Fruit fly (Drosophila melanogaster): ENCODE results near the gene mtSSB.

The mtSSB gene

DNA sequence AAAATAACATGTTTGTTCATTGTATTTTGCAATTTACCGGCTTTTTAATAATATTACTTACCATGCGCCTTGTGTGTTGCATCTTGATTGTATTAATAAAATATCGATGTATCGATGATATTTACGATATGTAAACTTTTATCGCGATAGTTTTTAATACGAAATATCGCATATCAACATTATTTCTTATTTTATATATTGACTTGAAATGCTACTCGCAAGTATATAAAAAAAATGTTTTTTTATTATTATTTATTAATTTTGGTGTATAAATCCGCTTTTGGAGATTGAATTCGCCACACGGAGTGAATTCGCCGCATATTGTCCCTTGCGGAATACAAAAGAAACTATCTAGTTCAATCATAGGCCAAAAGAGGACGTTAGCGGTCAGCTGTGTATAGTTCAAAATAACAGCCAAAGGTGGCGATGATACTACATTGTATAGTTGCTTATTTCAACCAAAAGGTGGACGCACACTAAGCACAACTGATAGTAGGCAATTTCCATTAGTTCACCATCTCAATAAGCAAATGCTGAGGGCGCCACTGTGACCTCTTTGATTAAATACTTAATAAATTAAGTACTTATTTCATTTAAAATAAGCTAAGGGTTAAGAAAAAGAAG lies at the start of gene mtSSB:
Gene mtSSB, minus strand, starts transcription at position 96 of the 624 bp plus-strand sequence.
- no peak for TF ChIP-seq h (optimal IDR thresholded peaks at IDR 0.05)
- no peak for TF ChIP-seq Sin3A (optimal IDR thresholded peaks at IDR 0.05)
- no peak for TF ChIP-seq insv (optimal IDR thresholded peaks at IDR 0.05)
- TF ChIP-seq ttk (optimal IDR thresholded peaks at IDR 0.05) = no peak
- no peak for TF ChIP-seq psq (optimal IDR thresholded peaks at IDR 0.05)
- TF ChIP-seq Myc (optimal IDR thresholded peaks at IDR 0.05) = no peak

DNA sequence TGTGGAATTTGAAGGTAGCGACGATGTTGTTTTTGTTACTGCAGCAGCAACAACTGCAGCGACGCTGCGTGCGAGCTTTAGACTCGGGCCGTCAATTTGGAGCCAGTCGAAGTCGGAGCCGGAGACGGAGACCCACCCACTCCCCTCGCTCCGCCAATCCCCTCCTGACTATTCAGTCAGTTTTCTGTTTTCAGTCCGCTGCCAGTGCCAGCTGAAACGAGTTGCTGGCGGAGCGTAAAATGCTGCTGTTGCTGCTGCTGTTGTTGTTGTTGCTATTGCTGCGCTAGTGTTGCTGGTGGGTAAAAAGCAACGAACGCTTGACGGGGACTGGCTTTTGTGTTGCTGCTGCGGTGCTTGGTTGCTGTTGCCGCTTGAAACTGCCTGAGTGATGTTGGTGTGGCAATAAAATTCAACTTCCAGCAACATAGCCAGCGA lies 48.9 kb upstream of the mtSSB start:
- TF ChIP-seq Myc (optimal IDR thresholded peaks at IDR 0.05) (no peak), Sin3A (optimal IDR thresholded peaks at IDR 0.05) (no peak), insv (optimal IDR thresholded peaks at IDR 0.05) (no peak), h (optimal IDR thresholded peaks at IDR 0.05) (no peak), psq (optimal IDR thresholded peaks at IDR 0.05) (no peak), ttk (optimal IDR thresholded peaks at IDR 0.05) (no peak)

DNA sequence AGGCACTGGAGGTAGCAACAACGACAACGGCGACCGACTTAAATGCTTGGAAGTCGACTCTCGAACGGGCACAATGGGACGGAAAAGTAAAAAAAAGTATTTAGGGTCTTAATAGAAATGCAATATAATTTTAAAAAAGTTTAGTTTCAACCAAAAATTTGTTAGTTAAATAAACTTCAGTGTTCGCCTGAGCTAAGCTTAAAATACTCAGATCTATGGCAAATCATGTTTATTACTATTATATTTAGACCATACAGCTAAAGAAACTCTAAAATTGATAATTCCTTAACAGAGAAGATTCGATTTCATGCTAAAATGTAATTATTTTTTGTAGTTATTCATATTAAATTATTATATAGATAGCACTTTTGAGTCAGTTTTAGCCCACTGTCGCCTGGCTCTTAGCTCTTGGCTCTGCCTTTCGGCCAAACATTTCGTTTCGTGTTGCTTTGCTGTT lies 48.4 kb upstream of the mtSSB start:
- TF ChIP-seq h (optimal IDR thresholded peaks at IDR 0.05) (no peak), Sin3A (optimal IDR thresholded peaks at IDR 0.05) (no peak), Myc (optimal IDR thresholded peaks at IDR 0.05) (no peak), ttk (optimal IDR thresholded peaks at IDR 0.05) (no peak), psq (optimal IDR thresholded peaks at IDR 0.05) (no peak), insv (optimal IDR thresholded peaks at IDR 0.05) (no peak)

DNA sequence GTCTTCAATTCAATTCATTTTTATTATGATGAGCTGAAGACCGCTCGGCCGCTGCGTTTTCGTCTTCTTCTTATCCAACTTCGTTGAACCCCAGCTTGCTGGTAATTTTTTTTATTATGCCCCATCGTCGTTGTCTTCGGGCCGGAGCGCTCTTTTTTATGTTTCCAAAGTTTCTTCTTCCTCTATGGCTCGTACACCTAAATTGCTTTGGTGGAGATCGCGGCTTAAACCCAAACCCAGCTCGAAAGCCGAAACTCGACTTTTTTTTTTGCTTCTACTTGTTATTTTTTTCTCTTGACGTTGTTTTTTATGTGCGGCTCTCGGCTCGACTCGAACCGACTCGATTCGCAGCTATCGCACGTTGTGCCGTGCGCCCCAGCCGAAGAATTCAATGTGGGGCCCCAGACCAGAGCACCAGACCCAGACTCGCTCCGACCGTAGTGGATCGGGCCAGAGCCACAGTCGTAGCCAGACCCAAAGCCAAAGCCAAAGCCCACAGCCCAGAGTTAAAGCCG lies 47.9 kb upstream of the mtSSB start:
- TF ChIP-seq insv (optimal IDR thresholded peaks at IDR 0.05) = no peak
- no peak for TF ChIP-seq Myc (optimal IDR thresholded peaks at IDR 0.05)
- no peak for TF ChIP-seq Sin3A (optimal IDR thresholded peaks at IDR 0.05)
- TF ChIP-seq psq (optimal IDR thresholded peaks at IDR 0.05) = no peak

DNA sequence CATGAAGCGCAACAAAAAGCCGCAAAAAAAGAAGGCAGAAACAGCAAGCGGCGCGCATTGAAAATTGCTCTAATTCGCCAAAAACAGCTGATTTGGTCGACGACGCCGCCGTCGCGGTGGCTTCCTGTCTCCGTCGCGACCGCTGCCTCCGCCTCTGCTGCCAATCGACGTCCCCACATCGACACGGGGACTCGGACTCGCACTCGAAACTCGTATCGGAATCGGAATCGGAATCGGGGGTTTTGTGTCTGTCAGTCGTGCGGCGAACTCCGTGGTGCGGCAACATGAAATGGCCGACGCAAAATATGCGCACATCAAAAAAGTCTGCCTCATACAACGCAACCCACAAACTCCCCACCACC lies 46.9 kb upstream of the mtSSB start:
- TF ChIP-seq h (optimal IDR thresholded peaks at IDR 0.05) = no peak
- no peak for TF ChIP-seq Myc (optimal IDR thresholded peaks at IDR 0.05)
- TF ChIP-seq ttk (optimal IDR thresholded peaks at IDR 0.05) = no peak
- no peak for TF ChIP-seq psq (optimal IDR thresholded peaks at IDR 0.05)
- no peak for TF ChIP-seq Sin3A (optimal IDR thresholded peaks at IDR 0.05)
- TF ChIP-seq insv (optimal IDR thresholded peaks at IDR 0.05) = no peak

DNA sequence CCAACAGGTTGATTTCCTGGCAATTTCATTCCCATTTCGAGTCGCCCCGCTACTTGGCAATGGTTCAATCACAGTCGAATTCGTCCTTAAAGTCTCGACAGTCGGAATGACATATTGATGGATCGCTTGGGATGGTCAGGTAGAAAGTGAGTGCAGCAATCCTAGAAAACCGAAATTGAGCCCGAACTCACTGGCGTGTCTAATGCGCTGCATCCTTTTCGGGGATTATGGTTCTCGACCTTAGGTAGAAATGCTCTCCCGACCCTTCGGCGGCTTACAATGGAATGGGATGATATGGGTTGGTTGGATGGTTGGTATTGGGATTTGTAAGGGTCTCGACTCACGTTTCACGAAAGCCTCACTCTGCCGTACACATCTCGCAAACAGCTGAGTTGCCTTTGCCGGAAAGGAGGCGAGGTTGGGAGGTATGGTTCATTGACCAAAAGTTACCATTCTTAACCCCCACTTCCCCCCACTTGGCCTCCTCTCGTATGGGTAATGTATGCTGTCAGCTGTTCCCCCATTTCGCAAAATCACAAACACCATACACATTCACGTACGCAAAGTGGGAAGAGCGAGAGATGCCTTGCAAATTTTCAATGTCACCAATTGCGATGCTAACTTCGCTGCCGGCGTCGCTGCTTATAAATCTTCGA lies 46.3 kb upstream of the mtSSB start:
- TF ChIP-seq Myc (optimal IDR thresholded peaks at IDR 0.05) (no peak), Sin3A (optimal IDR thresholded peaks at IDR 0.05) (no peak), psq (optimal IDR thresholded peaks at IDR 0.05) (no peak), h (optimal IDR thresholded peaks at IDR 0.05) (no peak), ttk (optimal IDR thresholded peaks at IDR 0.05) (no peak), insv (optimal IDR thresholded peaks at IDR 0.05) (no peak)

DNA sequence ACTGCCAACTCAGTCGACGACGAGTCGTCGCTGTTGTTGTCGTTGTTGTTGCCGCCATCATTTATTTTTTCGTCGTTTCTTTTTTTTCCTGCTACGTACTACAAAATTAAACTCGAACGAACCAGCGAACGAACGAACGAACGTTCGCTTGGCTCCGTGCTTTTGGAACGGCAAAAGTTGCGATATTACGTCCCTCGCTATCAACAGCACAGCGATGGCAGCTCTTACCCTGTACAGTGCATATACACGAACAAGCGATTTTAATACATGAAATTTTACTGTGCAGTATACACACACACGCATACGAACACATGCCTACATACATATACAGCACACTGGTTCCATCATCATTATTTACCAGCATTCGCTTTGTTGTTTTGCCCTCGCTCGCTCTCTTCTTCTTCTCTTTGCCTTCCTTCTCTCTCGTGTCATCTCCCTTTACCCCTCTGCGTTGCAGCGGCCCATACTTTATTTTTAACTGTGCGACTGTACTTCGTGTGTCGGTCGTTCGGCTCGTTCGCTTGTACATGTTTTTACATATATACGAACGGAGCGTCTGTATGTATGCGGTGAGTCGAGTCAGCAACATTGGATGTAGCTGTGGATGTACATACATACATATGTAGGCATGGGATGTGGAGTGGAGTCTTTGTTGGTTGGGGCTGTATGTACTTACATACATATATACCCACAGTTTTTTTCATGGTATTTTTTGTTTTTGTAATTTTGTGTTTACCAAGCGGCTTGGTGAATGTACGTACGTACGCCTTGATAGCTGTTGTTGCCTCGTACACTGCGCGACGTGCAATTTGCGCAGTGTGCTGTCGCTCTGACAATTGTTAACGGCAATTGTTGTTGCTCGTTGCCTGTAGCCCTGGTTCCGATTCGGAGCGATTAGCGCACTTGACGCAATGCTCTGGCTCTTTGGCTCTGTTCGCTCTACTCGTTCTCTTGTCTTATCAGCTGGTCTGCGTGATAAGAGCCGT lies 45.1 kb upstream of the mtSSB start:
- TF ChIP-seq insv (optimal IDR thresholded peaks at IDR 0.05) = no peak
- no peak for TF ChIP-seq Sin3A (optimal IDR thresholded peaks at IDR 0.05)
- no peak for TF ChIP-seq psq (optimal IDR thresholded peaks at IDR 0.05)
- no peak for TF ChIP-seq ttk (optimal IDR thresholded peaks at IDR 0.05)
- TF ChIP-seq Myc (optimal IDR thresholded peaks at IDR 0.05) = no peak
- no peak for TF ChIP-seq h (optimal IDR thresholded peaks at IDR 0.05)

DNA sequence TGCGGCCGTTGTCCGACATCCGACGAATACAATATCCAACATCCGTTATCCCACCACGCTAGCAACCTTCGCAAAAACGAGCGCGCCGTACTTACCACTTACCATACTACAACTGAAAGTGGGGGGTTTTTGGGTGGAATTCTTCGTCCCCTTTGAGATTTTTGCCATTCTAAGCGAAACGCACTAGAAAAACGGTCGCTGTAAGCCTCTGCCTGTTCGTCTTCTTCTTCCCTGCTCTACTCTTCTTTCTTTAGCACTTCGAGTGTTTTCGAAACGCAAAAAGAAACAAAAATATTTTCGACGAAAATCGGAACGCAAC lies 44.4 kb upstream of the mtSSB start:
- TF ChIP-seq Sin3A (optimal IDR thresholded peaks at IDR 0.05) (no peak), h (optimal IDR thresholded peaks at IDR 0.05) (no peak), insv (optimal IDR thresholded peaks at IDR 0.05) (no peak), ttk (optimal IDR thresholded peaks at IDR 0.05) (no peak), psq (optimal IDR thresholded peaks at IDR 0.05) (no peak), Myc (optimal IDR thresholded peaks at IDR 0.05) (no peak)

DNA sequence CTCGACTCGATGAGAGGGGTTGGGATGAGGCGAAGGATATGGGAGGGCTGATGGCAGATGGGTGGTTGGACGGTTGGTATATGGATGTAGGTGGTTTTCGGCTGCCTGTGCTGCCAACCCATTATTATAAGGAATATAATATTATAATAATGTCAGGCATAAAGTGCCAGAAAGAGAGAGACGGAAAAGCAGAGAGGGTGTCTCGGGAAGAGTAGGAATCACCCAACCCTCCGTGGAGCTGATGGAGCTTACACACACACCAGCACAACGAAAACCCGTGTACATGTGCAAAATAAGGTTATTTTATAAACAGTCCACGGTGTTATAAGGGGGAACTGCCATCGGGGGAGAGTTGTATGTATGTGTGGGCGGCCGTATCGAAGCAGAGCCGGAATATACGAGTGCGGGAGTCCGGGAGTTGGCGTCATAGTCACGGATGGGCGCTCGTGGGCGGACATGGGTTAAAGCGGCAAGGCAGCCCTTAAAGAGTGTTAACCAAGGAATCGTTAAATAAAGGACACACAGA lies 43.5 kb upstream of the mtSSB start:
- TF ChIP-seq Sin3A (optimal IDR thresholded peaks at IDR 0.05) = no peak
- TF ChIP-seq h (optimal IDR thresholded peaks at IDR 0.05) = no peak
- TF ChIP-seq psq (optimal IDR thresholded peaks at IDR 0.05) = no peak

DNA sequence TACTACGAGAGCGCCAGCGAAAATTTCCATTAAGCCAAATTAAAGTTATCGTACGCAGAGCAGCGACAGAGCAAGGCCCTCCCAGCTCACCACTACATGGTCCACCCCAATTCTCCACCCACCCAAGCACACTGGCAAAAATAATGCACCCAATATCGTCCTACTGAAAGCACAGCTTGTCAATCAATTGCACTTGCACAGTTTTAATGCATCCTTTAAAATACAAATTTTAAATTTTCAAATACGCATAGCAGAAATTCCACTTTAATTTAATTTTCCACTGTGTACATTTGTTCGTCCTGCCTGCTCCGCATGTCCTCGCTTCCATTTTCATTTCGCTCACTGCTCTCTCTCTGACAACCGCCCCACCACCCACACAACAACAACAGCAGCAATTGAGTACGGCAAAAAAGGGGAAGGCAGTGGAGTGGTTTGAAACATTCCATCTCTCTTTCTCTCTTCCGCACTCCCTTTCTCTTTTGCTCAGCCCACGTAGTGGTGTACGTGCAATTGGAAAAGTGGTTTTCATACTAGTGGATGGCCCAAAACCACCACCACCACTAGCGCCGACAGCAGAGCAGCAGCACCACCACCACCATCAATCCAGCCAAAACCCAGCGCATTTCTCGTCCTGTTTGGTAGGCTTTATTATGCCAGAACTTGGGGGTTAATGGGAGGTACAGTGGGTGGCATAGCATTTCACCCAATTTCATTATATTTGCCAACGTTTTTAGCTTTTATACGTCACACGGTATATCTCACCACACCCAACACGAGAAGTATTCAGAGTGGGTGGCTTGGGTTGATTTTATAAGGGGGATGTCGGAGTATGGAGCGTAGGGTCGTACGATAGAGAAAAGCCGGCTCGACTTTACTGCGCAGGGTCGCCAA lies 42.8 kb upstream of the mtSSB start:
- TF ChIP-seq psq (optimal IDR thresholded peaks at IDR 0.05) = no peak

DNA sequence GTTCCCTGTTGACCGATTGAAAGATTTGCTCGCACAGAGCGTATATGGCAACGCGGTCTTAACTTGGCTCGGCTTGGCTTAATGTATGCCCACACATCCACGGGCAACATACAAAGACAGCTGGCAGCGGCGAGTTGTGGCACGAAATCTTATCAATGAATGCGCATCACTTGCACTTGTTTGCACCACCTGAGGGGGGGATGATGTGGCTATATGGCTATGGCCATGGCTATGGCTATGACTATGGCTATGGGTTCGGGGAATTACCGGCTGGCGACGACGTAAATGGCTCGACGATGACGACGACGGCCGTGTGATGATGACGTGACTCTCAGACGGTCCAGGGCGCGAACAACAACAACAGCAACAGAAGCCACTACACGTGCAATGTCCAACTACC lies 42.0 kb upstream of the mtSSB start:
- TF ChIP-seq Sin3A (optimal IDR thresholded peaks at IDR 0.05) = no peak
- TF ChIP-seq Myc (optimal IDR thresholded peaks at IDR 0.05) = no peak
- no peak for TF ChIP-seq psq (optimal IDR thresholded peaks at IDR 0.05)
